Fruit fly (Drosophila melanogaster) whole organism: Measurements from ENCODE around the gene ninaG.

Experiments
- CG8478 ChIP-seq: fragments of >200 bp; optimal IDR thresholded peaks from 2 replicates; lab custom pipeline; 2018; ENCODE audit warnings: inconsistent platforms
- Dll ChIP-seq: fragments of >200 bp; optimal IDR thresholded peaks from 2 replicates; lab custom pipeline; 2017
- EcR ChIP-seq, 2 experiments: fragments of >200 bp; optimal IDR thresholded peaks; 2 replicates each; lab custom pipeline; 2017; ENCODE audit warnings: missing biosample characterization in 2 of 2, missing genetic modification characterization in 2 of 2, missing genetic modification reagents in 2 of 2
- pan ChIP-seq: fragments of >200 bp; optimal IDR thresholded peaks from 2 replicates; lab custom pipeline; 2017
- psq ChIP-seq: fragments of >200 bp; optimal IDR thresholded peaks from 2 replicates; lab custom pipeline; 2017
- usp ChIP-seq: fragments of >200 bp; optimal IDR thresholded peaks from 2 replicates; lab custom pipeline; 2017; ENCODE audit warnings: missing biosample characterization, missing genetic modification characterization, mixed read lengths

Gene ninaG

dm6 chr3R:11402894-11403293, 18.6 kb downstream of the ninaG start:
- TF ChIP-seq Dll (lab: Kevin White, UChicago) (no peak), pan (lab: Kevin White, UChicago) (no peak), usp (GFP tag; lab: Kevin White, UChicago) (no peak), EcR (GFP tag; optimal IDR thresholded peaks at IDR 0.05; lab: Kevin White, UChicago) (no peak), psq (no peak), CG8478 (no peak)

- TF ChIP-seq usp (GFP tag; lab: Kevin White, UChicago), result no peak
Measured at dm6 chr3R:11395541-11395940, 26.0 kb downstream of the ninaG start.

dm6 chr3R:11393896-11394295, 27.6 kb downstream of the ninaG start:
- TF ChIP-seq pan (lab: Kevin White, UChicago), result no peak
- TF ChIP-seq CG8478, result no peak
- TF ChIP-seq EcR (GFP tag; optimal IDR thresholded peaks at IDR 0.05; lab: Kevin White, UChicago), result no peak
- TF ChIP-seq Dll (lab: Kevin White, UChicago), result no peak
- TF ChIP-seq usp (GFP tag; lab: Kevin White, UChicago), result no peak
- no peak for TF ChIP-seq psq

DNA sequence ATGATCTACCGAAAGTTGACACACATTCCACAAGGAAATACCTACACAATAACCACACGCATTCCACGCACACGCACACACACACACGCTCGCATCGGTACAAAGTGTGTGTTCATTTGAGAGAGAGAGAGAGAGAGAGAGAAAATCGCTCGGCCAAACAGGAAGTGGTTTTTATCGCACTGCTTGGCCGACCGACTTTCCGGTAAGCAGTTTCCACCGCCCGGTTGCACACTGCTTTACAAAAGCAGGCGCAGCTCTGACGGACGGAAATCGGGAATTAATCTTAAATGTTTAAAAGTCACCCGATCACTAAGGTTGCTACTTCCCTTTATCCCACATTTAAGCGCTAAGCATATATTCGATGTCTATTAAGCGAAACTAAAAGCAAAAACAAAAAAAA, 28.7 kb downstream of the ninaG start:
- TF ChIP-seq psq (no peak), Dll (lab: Kevin White, UChicago) (no peak), pan (lab: Kevin White, UChicago) (no peak), usp (GFP tag; lab: Kevin White, UChicago) (no peak), CG8478 (no peak), EcR (GFP tag; optimal IDR thresholded peaks at IDR 0.05; lab: Kevin White, UChicago) (no peak)

DNA sequence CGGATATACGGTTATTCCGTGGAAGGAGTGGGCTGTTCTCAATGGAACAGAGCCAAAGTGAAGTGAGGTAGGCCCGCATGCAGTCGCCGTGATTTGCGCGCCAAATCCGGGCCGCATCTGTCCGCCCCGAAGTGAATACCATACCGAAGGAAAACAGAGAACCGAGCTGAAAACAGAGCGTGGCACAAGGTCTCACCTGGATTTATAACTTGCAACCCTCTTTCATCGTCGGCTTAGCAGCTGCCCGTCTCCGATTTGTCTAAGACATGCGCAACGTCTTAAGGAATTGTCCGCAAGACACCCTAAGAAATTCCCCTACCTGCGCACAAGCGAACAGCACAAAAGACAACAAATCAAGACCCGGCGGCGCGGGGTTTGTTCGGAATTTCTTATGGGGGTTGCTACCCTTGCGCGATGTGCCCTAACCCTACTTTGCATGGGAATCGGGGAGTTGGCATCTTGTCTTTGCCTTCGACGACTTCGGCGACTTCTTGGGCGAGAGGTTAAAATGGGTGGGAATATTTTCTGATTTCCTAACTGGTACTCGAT, 42.9 kb downstream of the ninaG start:
- no peak for TF ChIP-seq EcR (GFP tag; optimal IDR thresholded peaks at IDR 0.05; lab: Kevin White, UChicago)
- TF ChIP-seq pan (lab: Kevin White, UChicago), result no peak
- no peak for TF ChIP-seq Dll (lab: Kevin White, UChicago)
- no peak for TF ChIP-seq usp (GFP tag; lab: Kevin White, UChicago)
- no peak for TF ChIP-seq psq
- no peak for TF ChIP-seq CG8478

dm6 chr3R:11375142-11375541, 46.4 kb downstream of the ninaG start:
- TF ChIP-seq psq (no peak), usp (GFP tag; lab: Kevin White, UChicago) (no peak), pan (lab: Kevin White, UChicago) (no peak), EcR (GFP tag; optimal IDR thresholded peaks at IDR 0.05; lab: Kevin White, UChicago) (no peak), CG8478 (no peak), Dll (lab: Kevin White, UChicago) (no peak)

dm6 chr3R:11372053-11373016, 49.2 kb downstream of the ninaG start:
- no peak for TF ChIP-seq psq
- no peak for TF ChIP-seq Dll (lab: Kevin White, UChicago)
- TF ChIP-seq pan (lab: Kevin White, UChicago), result no peak
- no peak for TF ChIP-seq usp (GFP tag; lab: Kevin White, UChicago)
- TF ChIP-seq EcR (GFP tag; optimal IDR thresholded peaks at IDR 0.05; lab: Kevin White, UChicago), result no peak

- TF ChIP-seq psq (no peak), EcR (GFP tag; optimal IDR thresholded peaks at IDR 0.05; lab: Kevin White, UChicago) (no peak), CG8478 (no peak), pan (lab: Kevin White, UChicago) (no peak), Dll (lab: Kevin White, UChicago) (no peak), usp (GFP tag; lab: Kevin White, UChicago) (no peak)
Measured at dm6 chr3R:11370805-11371204, 50.7 kb downstream of the ninaG start.

DNA sequence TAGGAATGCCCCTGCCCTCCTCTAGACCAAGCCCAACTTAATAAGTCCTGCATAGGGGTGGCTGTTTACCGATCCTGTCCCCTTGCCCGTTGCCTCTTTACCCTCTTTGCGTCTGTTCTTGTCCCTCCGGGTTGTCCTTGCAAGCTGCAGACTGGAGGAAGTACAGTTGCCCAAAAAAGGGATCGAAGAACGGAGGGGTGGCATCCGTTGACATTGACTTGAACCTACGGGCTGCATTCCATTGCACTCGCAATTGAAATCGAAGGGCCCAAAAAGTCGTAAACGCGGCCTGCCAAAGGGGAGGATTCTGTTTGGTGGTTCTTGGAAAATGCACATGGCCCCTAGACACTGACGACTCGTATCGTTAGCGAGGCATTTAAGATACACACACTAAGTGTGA, 51.2 kb downstream of the ninaG start:
- TF ChIP-seq CG8478 (no peak), pan (lab: Kevin White, UChicago) (no peak), Dll (lab: Kevin White, UChicago) (no peak), EcR (GFP tag; optimal IDR thresholded peaks at IDR 0.05; lab: Kevin White, UChicago) (no peak), psq (no peak), usp (GFP tag; lab: Kevin White, UChicago) (no peak)
